Worm (Caenorhabditis elegans) whole organism, L3 larva: ENCODE measurements around the gene set-17.

ENCODE experiments used
- ama-1 ChIP-seq: fragments of 150-350 bp; optimal IDR thresholded peaks from 2 replicates; lab custom pipeline; 2018
- ceh-82 ChIP-seq: fragments of 150-350 bp; optimal IDR thresholded peaks from 2 replicates; lab custom pipeline; 2014; ENCODE audit warnings: missing biosample characterization, missing genetic modification characterization
- fos-1 ChIP-seq: fragments of 150-350 bp; optimal IDR thresholded peaks from 2 replicates; lab custom pipeline; 2014; ENCODE audit warnings: missing biosample characterization, missing genetic modification characterization
- lin-15B ChIP-seq: fragments of 150-350 bp; optimal IDR thresholded peaks from 2 replicates; lab custom pipeline; 2014; ENCODE audit warnings: missing biosample characterization, missing genetic modification characterization
- lin-39 ChIP-seq: fragments of 150-350 bp; optimal IDR thresholded peaks from 2 replicates; lab custom pipeline; 2018; ENCODE audit warnings: missing biosample characterization, missing genetic modification reagents, missing genetic modification characterization
- mdl-1 ChIP-seq: fragments of 150-350 bp; optimal IDR thresholded peaks from 2 replicates; lab custom pipeline; 2014; ENCODE audit warnings: missing biosample characterization, missing genetic modification characterization
- nhr-11 ChIP-seq: fragments of 150-350 bp; optimal IDR thresholded peaks from 2 replicates; lab custom pipeline; 2014; ENCODE audit warnings: missing biosample characterization, missing genetic modification characterization
- nhr-67 ChIP-seq: fragments of 150-350 bp; optimal IDR thresholded peaks from 2 replicates; lab custom pipeline; 2014; ENCODE audit warnings: missing biosample characterization, missing genetic modification characterization

- TF ChIP-seq ama-1 (lab: Kevin White, UChicago): no peak
- TF ChIP-seq lin-39 (tag; lab: Kevin White, UChicago): no peak
- no peak for TF ChIP-seq lin-15B (tag; lab: Kevin White, UChicago)
- TF ChIP-seq nhr-67: no peak
- TF ChIP-seq mdl-1 (tag; lab: Kevin White, UChicago): no peak
- TF ChIP-seq fos-1: no peak
- TF ChIP-seq nhr-11 (tag; lab: Kevin White, UChicago): no peak
- no peak for TF ChIP-seq ceh-82 (tag; lab: Kevin White, UChicago)
Measured at ce11 chrII:8945167-8945566, 4.9 kb upstream of the set-17 start.
